Worm (Caenorhabditis elegans) whole organism, midembryonic: ENCODE data around the gene ztf-22.

Experiments
- T22C8.4 ChIP-seq: fragments of 200-800 bp; sonication (Bioruptor generic); IDR thresholded peaks from 2 replicates; pipeline ENCODE4 v1.3.6; 2022; ENCODE audit warnings: missing genetic modification characterization, missing compliant biosample characterization
- cog-1 ChIP-seq: sonication (generic microtip); optimal IDR thresholded peaks from 2 replicates; lab custom pipeline; 2016; ENCODE audit warnings: missing genetic modification characterization, missing compliant biosample characterization
- flt-1 ChIP-seq: fragments of 200-800 bp; sonication (Bioruptor generic); IDR thresholded peaks from 2 replicates; pipeline ENCODE4 v1.3.6; 2022; ENCODE audit warnings: missing genetic modification characterization, missing compliant biosample characterization
- klf-2 ChIP-seq: fragments of 200-800 bp; sonication (Bioruptor generic); conservative IDR thresholded peaks from 2 replicates; pipeline ENCODE4 v1.3.6; 2022; ENCODE audit warnings: missing genetic modification reagents, missing genetic modification characterization, missing compliant biosample characterization
- med-1 ChIP-seq: sonication (generic microtip); optimal IDR thresholded peaks from 2 replicates; lab custom pipeline; 2017; ENCODE audit warnings: missing genetic modification characterization, mild to moderate bottlenecking, missing compliant biosample characterization, antibody characterized with exemption, missing genetic modification reagents; ENCODE audit not compliant: insufficient read depth
- ref-1 ChIP-seq: fragments of 200-800 bp; sonication (Bioruptor generic); conservative IDR thresholded peaks from 2 replicates; pipeline ENCODE4 v1.3.6; 2022; ENCODE audit warnings: missing genetic modification reagents, missing genetic modification characterization, missing compliant biosample characterization
- tab-1 ChIP-seq: fragments of 200-800 bp; sonication (Bioruptor generic); IDR thresholded peaks from 2 replicates; pipeline ENCODE4 v1.3.6; 2022; ENCODE audit warnings: missing genetic modification characterization, missing compliant biosample characterization
- ztf-23 ChIP-seq: fragments of 200-800 bp; sonication (Bioruptor generic); IDR thresholded peaks from 2 replicates; pipeline ENCODE4 v1.3.6; 2022; ENCODE audit warnings: missing genetic modification reagents, missing genetic modification characterization, missing compliant biosample characterization
- ztf-29 ChIP-seq: fragments of 200-800 bp; sonication (Bioruptor generic); IDR thresholded peaks from 2 replicates; pipeline ENCODE4 v1.3.6; 2022; ENCODE audit warnings: missing genetic modification reagents, missing genetic modification characterization, missing compliant biosample characterization

ztf-22 gene

ce11 chrII:13285729-13286128 is at the start of gene ztf-22:
TSS of gene ztf-22 (minus strand) at chrII:13285829.
- TF ChIP-seq klf-2 (GFP tag; lab: Robert Waterston, UW), result no peak
- TF ChIP-seq med-1 (GFP tag; lab: Kevin White, UChicago), result no peak
- no peak for TF ChIP-seq flt-1
- no peak for TF ChIP-seq T22C8.4 (GFP tag; lab: Robert Waterston, UW)
- TF ChIP-seq tab-1, result no peak
- TF ChIP-seq ztf-29 (GFP tag; lab: Robert Waterston, UW), result no peak
- no peak for TF ChIP-seq ztf-23
- no peak for TF ChIP-seq cog-1
- TF ChIP-seq ref-1 (GFP tag; lab: Robert Waterston, UW), result no peak

DNA sequence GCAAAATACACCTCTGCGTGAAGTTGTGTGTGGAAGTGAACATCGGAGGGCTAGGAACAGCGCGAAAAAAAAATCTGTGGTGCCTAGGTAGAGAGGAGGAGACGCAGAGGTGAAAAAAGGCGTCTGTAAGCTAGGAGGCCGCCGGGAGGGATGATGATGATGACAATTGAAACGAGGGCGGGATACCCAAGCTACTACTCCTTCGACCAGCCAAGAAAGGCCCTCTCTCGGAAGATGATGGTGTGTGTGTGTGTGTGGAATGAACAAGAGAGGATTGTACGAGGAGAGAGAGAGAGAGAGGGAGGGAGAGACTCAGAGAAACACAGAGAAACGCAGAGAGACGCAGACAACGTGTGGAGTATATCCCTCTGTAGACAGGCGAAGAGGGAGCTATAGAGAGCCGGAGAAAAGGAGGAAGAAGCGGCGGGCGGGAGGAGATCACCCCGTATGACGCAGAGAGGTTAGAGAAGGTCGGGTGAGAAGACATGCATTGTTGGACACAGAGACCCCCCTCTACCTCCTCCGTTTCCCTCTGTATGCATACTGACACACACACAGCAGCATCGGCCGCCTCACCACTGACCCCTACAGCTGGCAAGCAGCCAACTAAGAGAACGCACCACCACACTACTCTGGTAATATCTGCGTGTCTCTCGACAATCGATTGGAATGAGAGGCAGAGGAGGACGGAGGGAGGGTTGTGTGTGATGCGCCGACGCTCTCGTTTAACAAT is 49.5 kb upstream of the ztf-22 start:
- TF ChIP-seq ref-1 (GFP tag; lab: Robert Waterston, UW) (0 out of 2 replicates have a peak, but pooled peaks have one; percentile 20), cog-1 (peak; percentile 94), flt-1 (no peak; the same call in none of the 2 replicates), klf-2 (GFP tag; lab: Robert Waterston, UW) (no peak), med-1 (GFP tag; lab: Kevin White, UChicago) (no peak), tab-1 (peak; percentile 34; the same call in 1 of the 2 replicates), ztf-23 (no peak), T22C8.4 (GFP tag; lab: Robert Waterston, UW) (peak; percentile 96), ztf-29 (GFP tag; lab: Robert Waterston, UW) (peak; percentile 61)

ce11 chrII:13333103-13333764 is 47.6 kb upstream of the ztf-22 start:
- TF ChIP-seq cog-1 (no peak), ztf-23 (no peak), T22C8.4 (GFP tag; lab: Robert Waterston, UW) (no peak), tab-1 (no peak), ref-1 (GFP tag; lab: Robert Waterston, UW) (no peak), med-1 (GFP tag; lab: Kevin White, UChicago) (no peak), klf-2 (GFP tag; lab: Robert Waterston, UW) (no peak), ztf-29 (GFP tag; lab: Robert Waterston, UW) (no peak), flt-1 (no peak)

DNA sequence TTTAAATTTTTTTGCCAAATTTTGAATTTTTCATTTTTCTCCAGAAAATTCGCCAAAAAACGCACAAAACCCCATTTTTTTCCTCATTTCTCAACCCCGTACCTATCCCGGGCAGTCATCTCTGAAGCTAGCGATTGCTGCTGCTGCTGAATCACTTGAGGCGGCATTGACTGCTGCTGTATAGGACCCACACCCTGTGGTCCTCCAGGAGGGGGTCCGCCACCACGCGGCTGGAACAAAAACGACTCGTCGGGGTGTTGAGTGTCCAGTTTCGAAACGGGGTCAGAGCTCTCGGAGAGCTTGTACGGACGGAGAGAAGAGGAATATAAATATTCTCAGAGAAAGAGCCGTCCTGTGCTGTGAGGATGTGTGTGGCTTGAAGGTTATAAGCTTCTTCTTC is 44.7 kb upstream of the ztf-22 start, which contains the start of gene sam-10:
Gene sam-10, minus strand, starts transcription at position 167 of the 400 bp plus-strand sequence.
- no peak for TF ChIP-seq med-1 (GFP tag; lab: Kevin White, UChicago)
- no peak for TF ChIP-seq ztf-29 (GFP tag; lab: Robert Waterston, UW)
- TF ChIP-seq ztf-23, result no peak
- TF ChIP-seq T22C8.4 (GFP tag; lab: Robert Waterston, UW), result no peak
- no peak for TF ChIP-seq tab-1
- TF ChIP-seq cog-1, result no peak
- TF ChIP-seq flt-1, result no peak
- TF ChIP-seq klf-2 (GFP tag; lab: Robert Waterston, UW), result no peak
- no peak for TF ChIP-seq ref-1 (GFP tag; lab: Robert Waterston, UW)

DNA sequence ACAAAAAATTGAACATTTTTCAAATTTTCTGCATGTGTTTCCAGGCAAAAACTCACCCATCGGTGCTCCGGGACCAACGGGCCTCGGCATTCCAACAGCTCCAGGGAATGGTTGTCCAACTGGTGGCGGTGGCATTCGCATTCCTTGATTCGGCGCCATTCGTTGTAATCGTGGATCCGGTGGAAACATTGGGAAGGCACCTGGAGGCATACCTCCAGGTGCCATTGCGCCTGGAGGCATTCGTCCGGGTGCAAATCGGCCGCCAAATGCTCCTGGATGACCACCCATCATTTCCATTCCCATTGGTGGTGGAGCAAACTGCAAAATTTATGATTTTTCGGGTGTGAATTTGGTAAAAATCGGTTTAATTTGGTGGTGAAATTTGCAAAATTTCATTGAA is 40.8 kb upstream of the ztf-22 start:
- no peak for TF ChIP-seq flt-1
- no peak for TF ChIP-seq med-1 (GFP tag; lab: Kevin White, UChicago)
- TF ChIP-seq T22C8.4 (GFP tag; lab: Robert Waterston, UW), result no peak
- no peak for TF ChIP-seq ztf-23
- no peak for TF ChIP-seq cog-1
- no peak for TF ChIP-seq klf-2 (GFP tag; lab: Robert Waterston, UW)
- TF ChIP-seq tab-1, result no peak
- TF ChIP-seq ref-1 (GFP tag; lab: Robert Waterston, UW), result no peak
- TF ChIP-seq ztf-29 (GFP tag; lab: Robert Waterston, UW), result no peak

ce11 chrII:13325290-13325689 is 39.7 kb upstream of the ztf-22 start:
- TF ChIP-seq T22C8.4 (GFP tag; lab: Robert Waterston, UW) (no peak), cog-1 (no peak), tab-1 (no peak), med-1 (GFP tag; lab: Kevin White, UChicago) (no peak), ztf-29 (GFP tag; lab: Robert Waterston, UW) (no peak), klf-2 (GFP tag; lab: Robert Waterston, UW) (0 out of 2 replicates have a peak, but pooled peaks have one; percentile 22)

DNA sequence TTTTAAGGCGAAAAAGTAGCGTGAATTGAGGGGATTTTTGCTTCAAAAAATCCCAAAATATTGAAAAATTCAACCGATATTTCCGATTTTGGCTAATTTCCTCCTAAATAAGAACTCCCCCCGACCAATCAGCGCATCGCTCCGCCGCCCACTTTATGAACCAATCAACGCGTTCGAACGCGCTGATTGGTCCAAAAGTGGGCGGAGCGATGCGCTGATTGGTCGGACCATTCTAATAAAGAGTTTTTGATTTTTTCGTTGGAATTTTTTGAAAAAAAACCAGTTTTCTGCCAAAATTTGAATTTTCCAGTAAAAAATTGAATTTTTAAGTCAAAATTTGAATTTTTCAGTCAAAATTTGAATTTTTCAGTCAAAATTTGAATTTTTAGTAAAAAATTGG is 35.6 kb upstream of the ztf-22 start:
- TF ChIP-seq klf-2 (GFP tag; lab: Robert Waterston, UW) (no peak), cog-1 (no peak), med-1 (GFP tag; lab: Kevin White, UChicago) (no peak), ztf-29 (GFP tag; lab: Robert Waterston, UW) (no peak), T22C8.4 (GFP tag; lab: Robert Waterston, UW) (no peak), flt-1 (no peak), ztf-23 (no peak), tab-1 (no peak), ref-1 (GFP tag; lab: Robert Waterston, UW) (no peak)

DNA sequence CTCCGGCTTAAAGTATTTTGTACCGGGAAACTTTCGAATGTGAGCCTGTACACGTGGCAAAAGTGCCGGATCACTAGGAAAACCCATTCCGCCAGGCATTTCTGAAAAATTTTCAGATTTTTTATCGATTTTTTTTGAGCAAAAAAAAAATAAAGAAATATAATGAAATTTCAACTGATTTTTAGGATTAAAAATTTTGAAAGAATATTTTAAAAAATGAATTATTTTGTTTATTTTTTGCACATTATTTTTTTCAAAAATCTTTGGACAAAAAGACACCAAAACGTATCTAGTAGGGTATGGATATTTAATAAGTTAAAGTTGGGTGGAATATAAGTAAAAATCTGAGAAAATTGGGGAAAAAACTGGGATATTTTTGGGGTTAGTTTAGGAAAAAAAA is 35.2 kb upstream of the ztf-22 start, which contains the start of gene mac-1:
Gene mac-1, minus strand, starts transcription at position 101 of the 400 bp plus-strand sequence.
- TF ChIP-seq ztf-23 (no peak), T22C8.4 (GFP tag; lab: Robert Waterston, UW) (no peak), ztf-29 (GFP tag; lab: Robert Waterston, UW) (no peak), flt-1 (no peak), cog-1 (no peak), med-1 (GFP tag; lab: Kevin White, UChicago) (no peak), tab-1 (no peak), klf-2 (GFP tag; lab: Robert Waterston, UW) (no peak), ref-1 (GFP tag; lab: Robert Waterston, UW) (no peak)

DNA sequence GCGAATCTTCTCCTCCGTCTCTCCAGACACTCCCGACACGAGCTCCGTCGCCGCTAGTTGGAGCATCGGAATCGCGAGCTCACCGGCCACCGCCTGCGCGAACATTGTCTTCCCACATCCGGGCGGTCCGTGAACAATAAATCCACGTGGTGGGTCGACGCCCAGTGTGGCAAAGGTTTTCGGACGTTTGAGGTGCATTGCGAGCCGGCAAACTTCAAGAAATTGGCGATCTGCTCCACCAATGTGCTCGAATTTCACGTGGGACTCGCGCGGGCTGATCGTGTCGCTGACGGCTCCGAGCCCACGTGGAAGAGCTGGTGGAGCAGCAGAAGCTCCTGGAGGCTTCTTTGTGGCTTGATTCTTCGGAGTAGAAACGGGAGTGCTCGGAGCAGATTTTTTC is 31.0 kb upstream of the ztf-22 start:
- TF ChIP-seq cog-1, result no peak
- TF ChIP-seq tab-1, result no peak
- TF ChIP-seq ztf-23, result no peak
- TF ChIP-seq med-1 (GFP tag; lab: Kevin White, UChicago), result no peak
- no peak for TF ChIP-seq klf-2 (GFP tag; lab: Robert Waterston, UW)
- TF ChIP-seq ref-1 (GFP tag; lab: Robert Waterston, UW), result no peak
- TF ChIP-seq flt-1, result no peak
- TF ChIP-seq T22C8.4 (GFP tag; lab: Robert Waterston, UW), result no peak
- TF ChIP-seq ztf-29 (GFP tag; lab: Robert Waterston, UW), result no peak
